Worm (Caenorhabditis elegans): ENCODE data around the gene tyr-6.

- TF ChIP-seq flt-1 (GFP tag; IDR thresholded peaks at IDR 0.05) (no peak), klf-2 (GFP tag; conservative IDR thresholded peaks at IDR 0.05) (no peak), cog-1 (tag; optimal IDR thresholded peaks at IDR 0.05) (no peak), T22C8.4 (GFP tag; IDR thresholded peaks at IDR 0.05) (no peak), tab-1 (GFP tag; IDR thresholded peaks at IDR 0.05) (no peak), ztf-29 (GFP tag; IDR thresholded peaks at IDR 0.05) (no peak), med-1 (GFP tag; optimal IDR thresholded peaks at IDR 0.05; ENCODE audit: insufficient read depth) (no peak), ref-1 (GFP tag; conservative IDR thresholded peaks at IDR 0.05) (no peak), ztf-23 (GFP tag; IDR thresholded peaks at IDR 0.05) (no peak)
These were observed 11.6 kb downstream of the tyr-6 start for ce11 chrIV:6491915-6492314.
